Fruit fly (Drosophila melanogaster) whole organism, embryonic: ENCODE results near the gene sick.

ENCODE experiments used
- Abd-B ChIP-seq: fragments of 200-800 bp; sonication (Bioruptor generic); optimal IDR thresholded peaks from 2 replicates; lab custom pipeline; 2018; ENCODE audit warnings: missing biosample characterization, mild to moderate bottlenecking, missing genetic modification characterization, moderate library complexity
- BtbVII ChIP-seq: fragments of 200-800 bp; sonication (Bioruptor generic); optimal IDR thresholded peaks from 3 replicates; lab custom pipeline; 2017; ENCODE audit warnings: missing biosample characterization, mild to moderate bottlenecking, missing genetic modification characterization
- CG1024 ChIP-seq: fragments of 200-800 bp; sonication (Bioruptor generic); IDR thresholded peaks from 2 replicates; pipeline ENCODE4 v1.3.6; 2022; ENCODE audit warnings: missing biosample characterization, missing genetic modification characterization
- CG10267 ChIP-seq: fragments of 200-800 bp; sonication (Bioruptor generic); optimal IDR thresholded peaks from 2 replicates; lab custom pipeline; 2018; ENCODE audit warnings: missing biosample characterization, mild to moderate bottlenecking, missing genetic modification characterization, moderate library complexity
- CG11504 ChIP-seq: fragments of 200-800 bp; sonication (Bioruptor generic); optimal IDR thresholded peaks from 3 replicates; lab custom pipeline; 2019; ENCODE audit warnings: missing biosample characterization, mild to moderate bottlenecking, missing genetic modification characterization, moderate library complexity
- CG12155 ChIP-seq: fragments of 200-800 bp; sonication (Bioruptor generic); optimal IDR thresholded peaks from 3 replicates; lab custom pipeline; 2016; ENCODE audit warnings: missing biosample characterization, missing genetic modification characterization
- CG1233 ChIP-seq: fragments of 200-800 bp; sonication (Bioruptor generic); optimal IDR thresholded peaks from 4 replicates; lab custom pipeline; 2018; ENCODE audit warnings: missing biosample characterization, mild to moderate bottlenecking, missing genetic modification characterization
- CG12391 ChIP-seq: fragments of 200-800 bp; sonication (Bioruptor generic); optimal IDR thresholded peaks from 3 replicates; lab custom pipeline; 2018; ENCODE audit warnings: missing biosample characterization, mild to moderate bottlenecking, missing genetic modification characterization, moderate library complexity
- CG13287 ChIP-seq: fragments of 200-800 bp; sonication (Bioruptor generic); IDR thresholded peaks from 2 replicates; pipeline ENCODE4 v1.3.6; 2022; ENCODE audit warnings: missing biosample characterization, missing genetic modification characterization; ENCODE audit not compliant: partially characterized antibody
- CG14710 ChIP-seq: fragments of 200-800 bp; sonication (Bioruptor generic); optimal IDR thresholded peaks from 3 replicates; lab custom pipeline; 2019; ENCODE audit warnings: missing biosample characterization, mild to moderate bottlenecking, missing genetic modification characterization, moderate library complexity
- CG17568 ChIP-seq: fragments of 200-800 bp; sonication (Bioruptor generic); optimal IDR thresholded peaks from 2 replicates; lab custom pipeline; 2018; ENCODE audit warnings: missing biosample characterization, mild to moderate bottlenecking, missing genetic modification characterization, moderate library complexity
- CG18011 ChIP-seq: fragments of 200-800 bp; sonication (Bioruptor generic); optimal IDR thresholded peaks from 2 replicates; lab custom pipeline; 2017; ENCODE audit warnings: missing biosample characterization, missing genetic modification characterization, mild to moderate bottlenecking, moderate library complexity, missing genotype
- CG2116 ChIP-seq: fragments of 200-800 bp; sonication (Bioruptor generic); optimal IDR thresholded peaks from 3 replicates; lab custom pipeline; 2018; ENCODE audit warnings: missing biosample characterization, mild to moderate bottlenecking, missing genetic modification characterization
- CG3065 ChIP-seq: fragments of 200-800 bp; sonication (Bioruptor generic); optimal IDR thresholded peaks from 2 replicates; lab custom pipeline; 2016; ENCODE audit warnings: missing biosample characterization, missing genetic modification characterization
- CG34376 ChIP-seq: fragments of 200-800 bp; sonication (Bioruptor generic); optimal IDR thresholded peaks from 2 replicates; lab custom pipeline; 2018; ENCODE audit warnings: missing biosample characterization, mild to moderate bottlenecking, missing genetic modification characterization
- CG42726 ChIP-seq: fragments of 200-800 bp; sonication (Bioruptor generic); IDR thresholded peaks from 2 replicates; pipeline ENCODE4 v1.3.6; 2022; ENCODE audit warnings: missing biosample characterization, missing genetic modification characterization; ENCODE audit not compliant: partially characterized antibody
- CG5245 ChIP-seq: fragments of 200-800 bp; sonication (Bioruptor generic); optimal IDR thresholded peaks from 3 replicates; lab custom pipeline; 2016; ENCODE audit warnings: missing biosample characterization, missing genetic modification characterization
- CG6654 ChIP-seq: fragments of 200-800 bp; sonication (Bioruptor generic); optimal IDR thresholded peaks from 2 replicates; lab custom pipeline; 2017; ENCODE audit warnings: missing biosample characterization, mild to moderate bottlenecking, missing genetic modification characterization
- CG7271 ChIP-seq: fragments of 200-800 bp; sonication (Bioruptor generic); optimal IDR thresholded peaks from 2 replicates; lab custom pipeline; 2018; ENCODE audit warnings: missing biosample characterization, mild to moderate bottlenecking, missing genetic modification characterization, moderate library complexity
- CG7357 ChIP-seq: fragments of 200-800 bp; sonication (Bioruptor generic); IDR thresholded peaks from 3 replicates; pipeline ENCODE4 v1.3.6; 2022; ENCODE audit warnings: missing biosample characterization, missing genetic modification characterization
- CG8089 ChIP-seq: fragments of 200-800 bp; sonication (Bioruptor generic); optimal IDR thresholded peaks from 3 replicates; lab custom pipeline; 2016; ENCODE audit warnings: missing biosample characterization, missing genetic modification characterization
- CoRest ChIP-seq: fragments of 200-800 bp; sonication (Bioruptor generic); optimal IDR thresholded peaks from 3 replicates; lab custom pipeline; 2018; ENCODE audit warnings: missing biosample characterization, mild to moderate bottlenecking, missing genetic modification characterization, moderate library complexity
- Doc3 ChIP-seq: fragments of 200-800 bp; sonication (Bioruptor generic); IDR thresholded peaks from 3 replicates; pipeline ENCODE4 v1.3.6; 2022; ENCODE audit warnings: missing biosample characterization, missing genetic modification characterization; ENCODE audit not compliant: partially characterized antibody
- E2f2 ChIP-seq: fragments of 200-800 bp; sonication (Bioruptor generic); IDR thresholded peaks from 2 replicates; pipeline ENCODE4 v1.3.6; 2022; ENCODE audit warnings: missing biosample characterization, missing genetic modification characterization
- Lhr ChIP-seq: fragments of 200-800 bp; sonication (Bioruptor generic); optimal IDR thresholded peaks from 3 replicates; lab custom pipeline; 2017; ENCODE audit warnings: mild to moderate bottlenecking, missing biosample characterization, missing genetic modification reagents, missing genetic modification characterization
- Med ChIP-seq: fragments of 200-800 bp; sonication (Bioruptor generic); peaks from one replicate; lab custom pipeline; 2016; ENCODE audit warnings: missing biosample characterization, missing genetic modification characterization, mild to moderate bottlenecking, inconsistent platforms, moderate library complexity
- Poxn ChIP-seq: fragments of 200-800 bp; sonication (Bioruptor generic); IDR thresholded peaks from 2 replicates; pipeline ENCODE4 v1.3.6; 2022; ENCODE audit warnings: missing biosample characterization, missing genetic modification characterization
- Scr ChIP-seq: fragments of 200-800 bp; sonication (Bioruptor generic); IDR thresholded peaks from 2 replicates; pipeline ENCODE4 v1.3.6; 2022; ENCODE audit warnings: missing biosample characterization, missing genetic modification characterization; ENCODE audit not compliant: partially characterized antibody
- Sry-δ ChIP-seq: fragments of 200-800 bp; sonication (Bioruptor generic); optimal IDR thresholded peaks from 2 replicates; lab custom pipeline; 2016; ENCODE audit warnings: missing biosample characterization, missing genetic modification characterization
- YL-1 ChIP-seq: fragments of 200-800 bp; sonication (Bioruptor generic); optimal IDR thresholded peaks from 3 replicates; lab custom pipeline; 2017; ENCODE audit warnings: missing biosample characterization, mild to moderate bottlenecking, missing genetic modification characterization
- ash1 ChIP-seq: fragments of 200-800 bp; sonication (Bioruptor generic); optimal IDR thresholded peaks from 2 replicates; lab custom pipeline; 2018; ENCODE audit warnings: missing biosample characterization, mild to moderate bottlenecking, missing genetic modification characterization
- chn ChIP-seq: fragments of 200-800 bp; sonication (Bioruptor generic); optimal IDR thresholded peaks from 2 replicates; lab custom pipeline; 2016; ENCODE audit warnings: missing biosample characterization, missing genetic modification characterization
- gfzf ChIP-seq: fragments of 200-800 bp; sonication (Bioruptor generic); optimal IDR thresholded peaks from 2 replicates; lab custom pipeline; 2016; ENCODE audit warnings: missing biosample characterization, mild to moderate bottlenecking, missing genetic modification characterization, moderate library complexity
- hbn ChIP-seq: fragments of 200-800 bp; sonication (Bioruptor generic); IDR thresholded peaks from 2 replicates; pipeline ENCODE4 v1.3.6; 2022; ENCODE audit warnings: missing biosample characterization, missing genetic modification characterization; ENCODE audit not compliant: partially characterized antibody
- insv ChIP-seq, 2 experiments: fragments of 200-800 bp; sonication (Bioruptor generic); optimal IDR thresholded peaks; 3 replicates each; lab custom pipeline; 2016 to 2018; ENCODE audit warnings: missing biosample characterization in 2 of 2, missing genetic modification characterization in 2 of 2
- kay ChIP-seq: fragments of 200-800 bp; sonication (Bioruptor generic); optimal IDR thresholded peaks from 2 replicates; lab custom pipeline; 2016; ENCODE audit warnings: missing biosample characterization, missing genetic modification characterization
- knrl ChIP-seq: fragments of 200-800 bp; sonication (Bioruptor generic); IDR thresholded peaks from 3 replicates; pipeline ENCODE4 v1.3.6; 2022; ENCODE audit warnings: missing biosample characterization, missing genetic modification characterization; ENCODE audit not compliant: partially characterized antibody
- mirr ChIP-seq: fragments of 200-800 bp; sonication (Bioruptor generic); optimal IDR thresholded peaks from 3 replicates; lab custom pipeline; 2018; ENCODE audit warnings: missing biosample characterization, mild to moderate bottlenecking, missing genetic modification characterization
- nmo ChIP-seq: fragments of 200-800 bp; sonication (Bioruptor generic); optimal IDR thresholded peaks from 2 replicates; lab custom pipeline; 2018; ENCODE audit warnings: missing biosample characterization, mild to moderate bottlenecking, missing genetic modification characterization, moderate library complexity
- sug ChIP-seq: fragments of 200-800 bp; optimal IDR thresholded peaks from 2 replicates; lab custom pipeline; 2019; ENCODE audit warnings: missing biosample characterization, mild to moderate bottlenecking, missing genetic modification characterization, moderate library complexity
- tap ChIP-seq: fragments of 200-800 bp; optimal IDR thresholded peaks from 3 replicates; lab custom pipeline; 2019; ENCODE audit warnings: missing biosample characterization, mild to moderate bottlenecking, missing genetic modification characterization, moderate library complexity
- trem ChIP-seq: fragments of 200-800 bp; optimal IDR thresholded peaks from 3 replicates; lab custom pipeline; 2019; ENCODE audit warnings: missing biosample characterization, mild to moderate bottlenecking, missing genetic modification characterization, moderate library complexity
- unc-4 ChIP-seq: fragments of 200-800 bp; sonication (Bioruptor generic); IDR thresholded peaks from 2 replicates; pipeline ENCODE4 v1.3.6; 2022; ENCODE audit warnings: missing biosample characterization, missing genetic modification characterization; ENCODE audit not compliant: partially characterized antibody
- vnd ChIP-seq: fragments of 200-800 bp; sonication (Bioruptor generic); IDR thresholded peaks from 3 replicates; pipeline ENCODE4 v1.3.6; 2022; ENCODE audit warnings: missing biosample characterization, missing genetic modification characterization; ENCODE audit not compliant: partially characterized antibody
- zen ChIP-seq: fragments of 200-800 bp; sonication (Bioruptor generic); optimal IDR thresholded peaks from 3 replicates; lab custom pipeline; 2018; ENCODE audit warnings: missing biosample characterization, mild to moderate bottlenecking, missing genetic modification characterization, moderate library complexity

sick gene

DNA sequence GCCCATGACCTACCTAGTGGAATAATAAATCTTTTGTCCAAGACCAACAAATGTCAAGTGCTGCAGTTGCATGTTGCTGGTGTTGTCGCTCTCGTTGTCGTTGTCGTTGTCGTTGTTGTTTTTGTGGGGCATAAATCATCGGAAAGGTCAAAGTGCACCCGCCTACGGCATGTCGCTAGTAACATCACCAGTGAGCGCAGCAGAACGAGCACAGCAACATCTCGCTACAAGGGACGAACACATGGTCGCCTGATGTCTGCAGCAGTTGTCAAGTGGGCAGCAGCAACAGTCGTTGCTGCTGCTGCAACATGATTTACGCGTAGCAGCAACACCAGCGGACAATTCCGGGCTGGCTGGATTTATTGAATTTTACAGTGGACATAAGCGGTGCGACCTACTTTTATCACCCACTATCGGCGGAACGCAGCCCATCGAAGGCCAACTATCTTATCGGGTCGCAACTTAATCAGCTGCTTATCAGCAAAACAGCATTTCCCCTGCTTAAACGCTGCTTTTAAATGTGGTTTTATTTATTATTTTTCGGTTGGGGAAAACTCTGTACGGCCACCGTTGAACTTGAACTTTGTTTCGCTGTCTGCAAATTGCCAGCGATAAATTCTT is 155.5 kb downstream of the sick start (continued):
- TF ChIP-seq CG1024 (GFP tag; lab: Robert Waterston, UW), result no peak
- no peak for TF ChIP-seq mirr (GFP tag; lab: Kevin White, UChicago)
- TF ChIP-seq CG12391 (tag; lab: Kevin White, UChicago), result no peak
- no peak for TF ChIP-seq CG8089
- peak; percentile 38 for TF ChIP-seq CG11504
- peak; percentile 49 for TF ChIP-seq Med (GFP tag; lab: Kevin White, UChicago)
- TF ChIP-seq kay (GFP tag; lab: Kevin White, UChicago), result no peak
- peak; percentile 26 for TF ChIP-seq CG3065
- no peak for TF ChIP-seq CG18011 (GFP tag; lab: Kevin White, UChicago)
- no peak for TF ChIP-seq Poxn

DNA sequence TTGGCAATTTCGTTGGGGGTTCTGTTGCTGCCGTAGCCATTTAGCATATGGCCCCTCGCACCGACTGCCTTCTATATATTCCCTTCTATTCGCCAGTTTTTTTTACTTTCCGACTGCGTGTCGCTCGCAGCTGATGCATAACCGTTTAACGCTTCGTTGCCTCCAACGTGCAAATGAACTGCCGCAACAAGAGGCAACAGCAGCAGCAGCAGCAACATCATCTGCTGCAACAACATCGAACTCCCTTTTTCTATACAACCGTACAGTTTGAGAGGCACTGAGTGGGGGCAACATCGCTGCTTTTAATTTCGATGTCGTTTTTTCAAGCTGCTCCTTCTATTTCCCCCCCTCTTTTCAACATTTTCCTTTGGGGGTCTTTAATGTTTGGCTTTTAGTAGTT is 156.1 kb downstream of the sick start:
- no peak for TF ChIP-seq sug (tag; lab: Kevin White, UChicago)
- TF ChIP-seq CG6654, result peak; percentile 77

DNA sequence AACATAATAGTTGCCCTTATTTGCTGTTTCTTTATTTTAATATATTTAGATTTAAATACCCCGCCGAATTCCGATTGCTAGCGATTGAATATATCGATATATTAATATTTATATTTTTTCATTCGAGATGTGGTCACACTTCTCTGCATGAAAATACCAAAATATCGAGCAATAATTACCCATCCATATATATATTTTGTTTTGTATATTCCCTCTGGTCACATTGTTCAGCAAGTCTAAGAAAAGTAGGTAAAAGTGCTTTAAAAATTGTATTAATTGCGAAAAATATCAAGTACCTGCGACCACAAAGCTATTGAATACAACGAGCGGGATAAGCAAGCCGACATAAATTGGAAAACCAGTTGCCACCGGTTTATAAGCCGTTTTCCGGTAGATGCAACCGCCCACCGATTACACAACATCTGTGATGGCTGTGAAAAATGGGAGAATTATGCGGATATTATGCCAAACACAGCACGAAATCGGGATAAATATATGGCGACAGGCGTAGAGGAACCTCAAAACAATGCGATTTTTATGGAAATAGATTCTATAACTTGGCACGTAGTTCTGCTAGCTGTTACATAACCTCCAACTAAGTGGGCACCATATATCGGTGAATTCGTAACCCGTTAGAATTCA is 162.5 kb downstream of the sick start, which contains the start of gene COX4:
TSS of gene COX4 (plus strand) at position 194 of the 642 bp plus-strand sequence.
- peak; percentile 77 for TF ChIP-seq knrl
- TF ChIP-seq Scr (GFP tag; lab: Robert Waterston, UW), result peak; percentile 73
- peak; percentile 75 for TF ChIP-seq CG2116 (GFP tag; lab: Kevin White, UChicago)
- TF ChIP-seq insv (GFP tag; optimal IDR thresholded peaks at IDR 0.05; lab: Kevin White, UChicago), result no peak
- TF ChIP-seq CG7357 (GFP tag; lab: Robert Waterston, UW), result no peak
- TF ChIP-seq nmo (GFP tag; lab: Kevin White, UChicago), result peak; percentile 24
- TF ChIP-seq Lhr (GFP tag; lab: Kevin White, UChicago), result peak; percentile 40
- TF ChIP-seq ash1 (GFP tag; lab: Kevin White, UChicago), result no peak
- peak; percentile 77 for TF ChIP-seq unc-4 (GFP tag; lab: Robert Waterston, UW)
- TF ChIP-seq CG7271 (tag; lab: Kevin White, UChicago), result no peak
- peak; percentile 69 for TF ChIP-seq trem
- TF ChIP-seq vnd, result peak; percentile 49; the same call in 1 of the 3 replicates
- peak; percentile 25 for TF ChIP-seq Abd-B (GFP tag; lab: Kevin White, UChicago)
- TF ChIP-seq chn (GFP tag; lab: Kevin White, UChicago), result no peak
- peak; percentile 51 for TF ChIP-seq hbn (GFP tag; lab: Robert Waterston, UW)
- peak; percentile 67 for TF ChIP-seq CG10267 (tag; lab: Kevin White, UChicago)
- peak; percentile 71 for TF ChIP-seq zen (tag; lab: Kevin White, UChicago)
- TF ChIP-seq tap (tag; lab: Kevin White, UChicago), result peak; percentile 13
- TF ChIP-seq CG13287 (GFP tag; lab: Robert Waterston, UW), result peak; percentile 84
- TF ChIP-seq CoRest (tag; lab: Kevin White, UChicago), result peak; percentile 11
- no peak for TF ChIP-seq CG5245 (GFP tag; lab: Kevin White, UChicago)
- no peak for TF ChIP-seq CG12155 (GFP tag; lab: Kevin White, UChicago)
- TF ChIP-seq E2f2 (GFP tag; lab: Robert Waterston, UW), result peak; percentile 95
- TF ChIP-seq CG17568, result no peak
- TF ChIP-seq Doc3 (GFP tag; lab: Robert Waterston, UW), result peak; percentile 60; the same call in 2 of the 3 replicates
- no peak for TF ChIP-seq CG34376
- peak; percentile 98 for TF ChIP-seq CG14710
- no peak for TF ChIP-seq CG1233 (GFP tag; lab: Kevin White, UChicago)
- no peak for TF ChIP-seq BtbVII (GFP tag; lab: Kevin White, UChicago)
- peak; percentile 93 for TF ChIP-seq YL-1 (GFP tag; lab: Kevin White, UChicago)
- TF ChIP-seq Sry-δ (GFP tag; lab: Kevin White, UChicago), result peak; percentile 68
- TF ChIP-seq CG42726 (GFP tag; lab: Robert Waterston, UW), result peak; percentile 74; the same call in 1 of the 2 replicates
- TF ChIP-seq gfzf (GFP tag; lab: Kevin White, UChicago), result peak; percentile 69
